Fruit fly (Drosophila melanogaster): Measurements from ENCODE around the gene msn.

The msn gene

dm6 chr3L:2584119-2584805 is 2.1 kb downstream of the msn start:
- TF ChIP-seq net (GFP tag; optimal IDR thresholded peaks at IDR 0.05) (peak; percentile 82), CG11294 (GFP tag; IDR thresholded peaks at IDR 0.05) (peak; percentile 64; the same call in 1 of the 2 replicates), Blimp-1 (GFP tag; optimal IDR thresholded peaks at IDR 0.05) (peak; percentile 21), CG8119 (GFP tag; IDR thresholded peaks at IDR 0.05) (peak; percentile 91), Sox14 (GFP tag; optimal IDR thresholded peaks at IDR 0.05) (peak; percentile 83), Gug (GFP tag; IDR thresholded peaks at IDR 0.05) (peak; percentile 71), Hr39 (GFP tag; optimal IDR thresholded peaks at IDR 0.05) (peak; percentile 70), CG6276 (GFP tag; optimal IDR thresholded peaks at IDR 0.05) (peak; percentile 87), CG1621 (tag; optimal IDR thresholded peaks at IDR 0.05) (peak; percentile 76), CG16779 (tag; optimal IDR thresholded peaks at IDR 0.05) (peak; percentile 67), svp (GFP tag) (peak; percentile 67), CG10631 (GFP tag; optimal IDR thresholded peaks at IDR 0.05) (peak; percentile 83), CG6163 (GFP tag; IDR thresholded peaks at IDR 0.05) (peak; percentile 66), CG11762 (GFP tag; optimal IDR thresholded peaks at IDR 0.05; ENCODE audit: insufficient read depth) (peak; percentile 72), achi (GFP tag; optimal IDR thresholded peaks at IDR 0.05) (peak; percentile 80), CG3032 (tag; optimal IDR thresholded peaks at IDR 0.05) (peak; percentile 88), eg (GFP tag; IDR thresholded peaks at IDR 0.05) (peak; percentile 72), CG31627 (GFP tag; optimal IDR thresholded peaks at IDR 0.05) (peak; percentile 40), OdsH (GFP tag; optimal IDR thresholded peaks at IDR 0.05) (peak; percentile 85), Lpt (GFP tag; optimal IDR thresholded peaks at IDR 0.05) (peak; percentile 66), CG4318 (GFP tag; optimal IDR thresholded peaks at IDR 0.05) (peak; percentile 85), esn (GFP tag; optimal IDR thresholded peaks at IDR 0.05) (peak; percentile 68), Eip78C (GFP tag) (peak; percentile 96), Smox (GFP tag; optimal IDR thresholded peaks at IDR 0.05) (peak; percentile 52), vri (GFP tag; optimal IDR thresholded peaks at IDR 0.05) (peak; percentile 41), Met (GFP tag; optimal IDR thresholded peaks at IDR 0.05) (peak; percentile 61), Ets21C (GFP tag; optimal IDR thresholded peaks at IDR 0.05) (peak; percentile 7), CG7368 (GFP tag; optimal IDR thresholded peaks at IDR 0.05) (peak; percentile 41), ss (GFP tag; optimal IDR thresholded peaks at IDR 0.05) (peak; percentile 68 to 80), CG3919 (GFP tag; optimal IDR thresholded peaks at IDR 0.05) (peak; percentile 78), CG8632 (GFP tag; optimal IDR thresholded peaks at IDR 0.05) (peak; percentile 67), CG8319 (GFP tag; optimal IDR thresholded peaks at IDR 0.05) (peak; percentile 43), CG11902 (GFP tag; optimal IDR thresholded peaks at IDR 0.05) (peak; percentile 22), salr (GFP tag; optimal IDR thresholded peaks at IDR 0.05) (peak; percentile 52 to 91), CG32006 (GFP tag; optimal IDR thresholded peaks at IDR 0.05) (peak; percentile 95), Eip75B (GFP tag; optimal IDR thresholded peaks at IDR 0.05) (peak; percentile 78), CG15336 (GFP tag; IDR thresholded peaks at IDR 0.05) (peak; percentile 89), dac (GFP tag; optimal IDR thresholded peaks at IDR 0.05) (peak; percentile 69), fd59A (GFP tag; optimal IDR thresholded peaks at IDR 0.05) (peak; percentile 84), CG6792 (GFP tag; optimal IDR thresholded peaks at IDR 0.05) (peak; percentile 68), CG10669 (GFP tag; optimal IDR thresholded peaks at IDR 0.05) (peak; percentile 85), cyc (GFP tag; optimal IDR thresholded peaks at IDR 0.05) (peak; percentile 47), topi (GFP tag; optimal IDR thresholded peaks at IDR 0.05) (peak; percentile 57), acj6 (GFP tag; optimal IDR thresholded peaks at IDR 0.05) (peak; percentile 75), fkh (GFP tag; optimal IDR thresholded peaks at IDR 0.05) (peak; percentile 48), Sox102F (GFP tag; optimal IDR thresholded peaks at IDR 0.05) (peak; percentile 22), spab (GFP tag; optimal IDR thresholded peaks at IDR 0.05) (peak; percentile 81), fd85E (GFP tag; optimal IDR thresholded peaks at IDR 0.05) (no peak), CG9139 (GFP tag; optimal IDR thresholded peaks at IDR 0.05) (peak; percentile 81), Hr38 (GFP tag; optimal IDR thresholded peaks at IDR 0.05) (no peak), CG34406 (GFP tag; optimal IDR thresholded peaks at IDR 0.05) (peak; percentile 54)
